Fruit fly (Drosophila melanogaster) whole organism, embryonic: ENCODE measurements around the gene CG3306.

ENCODE experiments used
- CG10543 ChIP-seq: fragments of 200-800 bp; sonication (Bioruptor generic); optimal IDR thresholded peaks from 3 replicates; lab custom pipeline; 2017; ENCODE audit warnings: missing biosample characterization, mild to moderate bottlenecking, missing genetic modification characterization, moderate library complexity
- CG10565 ChIP-seq: fragments of 200-800 bp; sonication (Bioruptor generic); optimal IDR thresholded peaks from 3 replicates; lab custom pipeline; 2016; ENCODE audit warnings: missing biosample characterization, mild to moderate bottlenecking, missing genetic modification characterization
- CG12219 ChIP-seq: fragments of 200-800 bp; sonication (Bioruptor generic); optimal IDR thresholded peaks from 3 replicates; lab custom pipeline; 2018; ENCODE audit warnings: missing biosample characterization, mild to moderate bottlenecking, missing genetic modification characterization
- CG1233 ChIP-seq: fragments of 200-800 bp; sonication (Bioruptor generic); optimal IDR thresholded peaks from 4 replicates; lab custom pipeline; 2018; ENCODE audit warnings: missing biosample characterization, mild to moderate bottlenecking, missing genetic modification characterization
- CG12769 ChIP-seq: fragments of 200-800 bp; sonication (Bioruptor generic); optimal IDR thresholded peaks from 2 replicates; lab custom pipeline; 2019; ENCODE audit warnings: missing biosample characterization, mild to moderate bottlenecking, missing genetic modification characterization, moderate library complexity
- CG13287 ChIP-seq: fragments of 200-800 bp; sonication (Bioruptor generic); IDR thresholded peaks from 2 replicates; pipeline ENCODE4 v1.3.6; 2022; ENCODE audit warnings: missing biosample characterization, missing genetic modification characterization; ENCODE audit not compliant: partially characterized antibody
- CG13775 ChIP-seq: fragments of 200-800 bp; sonication (Bioruptor generic); optimal IDR thresholded peaks from 3 replicates; lab custom pipeline; 2017; ENCODE audit warnings: missing biosample characterization, mild to moderate bottlenecking, missing genetic modification characterization
- CG13894 ChIP-seq: fragments of 200-800 bp; sonication (Bioruptor generic); optimal IDR thresholded peaks from 3 replicates; lab custom pipeline; 2018; ENCODE audit warnings: missing biosample characterization, mild to moderate bottlenecking, missing genetic modification characterization, moderate library complexity
- CG15696 ChIP-seq: fragments of 200-800 bp; sonication (Bioruptor generic); optimal IDR thresholded peaks from 2 replicates; lab custom pipeline; 2019; ENCODE audit warnings: missing biosample characterization, mild to moderate bottlenecking, missing genetic modification characterization, moderate library complexity
- CG1602 ChIP-seq: fragments of 200-800 bp; sonication (Bioruptor generic); optimal IDR thresholded peaks from 3 replicates; lab custom pipeline; 2016; ENCODE audit warnings: missing biosample characterization, missing genetic modification characterization
- CG17328 ChIP-seq: fragments of 200-800 bp; sonication (Bioruptor generic); IDR thresholded peaks from 2 replicates; pipeline ENCODE4 v1.3.6; 2022; ENCODE audit warnings: missing biosample characterization, missing genetic modification characterization
- CG17612 ChIP-seq: fragments of 200-800 bp; sonication (Bioruptor generic); IDR thresholded peaks from 2 replicates; pipeline ENCODE4 v1.3.6; 2022; ENCODE audit warnings: missing biosample characterization, missing genetic modification characterization
- CG2678 ChIP-seq: fragments of 200-800 bp; sonication (Bioruptor generic); optimal IDR thresholded peaks from 3 replicates; lab custom pipeline; 2019; ENCODE audit warnings: missing biosample characterization, mild to moderate bottlenecking, missing genetic modification characterization, moderate library complexity
- CG2889 ChIP-seq: fragments of 200-800 bp; sonication (Bioruptor generic); IDR thresholded peaks from 3 replicates; pipeline ENCODE4 v1.3.6; 2022; ENCODE audit warnings: missing biosample characterization, missing genetic modification characterization
- CG42726 ChIP-seq: fragments of 200-800 bp; sonication (Bioruptor generic); IDR thresholded peaks from 2 replicates; pipeline ENCODE4 v1.3.6; 2022; ENCODE audit warnings: missing biosample characterization, missing genetic modification characterization; ENCODE audit not compliant: partially characterized antibody
- CG4730 ChIP-seq: fragments of 200-800 bp; sonication (Bioruptor generic); IDR thresholded peaks from 2 replicates; pipeline ENCODE4 v1.3.6; 2022; ENCODE audit warnings: missing biosample characterization, missing genetic modification characterization
- CG6813 ChIP-seq: fragments of 200-800 bp; sonication (Bioruptor generic); optimal IDR thresholded peaks from 2 replicates; lab custom pipeline; 2017; ENCODE audit warnings: missing biosample characterization, missing genetic modification characterization, mild to moderate bottlenecking, moderate library complexity, missing genetic modification reagents
- CG7372 ChIP-seq: fragments of 200-800 bp; sonication (Bioruptor generic); IDR thresholded peaks from 2 replicates; pipeline ENCODE4 v1.3.6; 2022; ENCODE audit warnings: missing biosample characterization, missing genetic modification characterization
- CG8089 ChIP-seq: fragments of 200-800 bp; sonication (Bioruptor generic); optimal IDR thresholded peaks from 3 replicates; lab custom pipeline; 2016; ENCODE audit warnings: missing biosample characterization, missing genetic modification characterization
- CG9215 ChIP-seq: fragments of 200-800 bp; sonication (Bioruptor generic); IDR thresholded peaks from 2 replicates; pipeline ENCODE4 v1.3.6; 2022; ENCODE audit warnings: missing biosample characterization, missing genetic modification characterization
- CG9932 ChIP-seq: fragments of 200-800 bp; sonication (Bioruptor generic); IDR thresholded peaks from 2 replicates; pipeline ENCODE4 v1.3.6; 2022; ENCODE audit warnings: missing biosample characterization, missing genetic modification characterization
- Drgx ChIP-seq: fragments of 200-800 bp; sonication (Bioruptor generic); IDR thresholded peaks from 2 replicates; pipeline ENCODE4 v1.3.6; 2022; ENCODE audit warnings: missing biosample characterization, missing genetic modification characterization
- Hr3 ChIP-seq: fragments of 200-800 bp; sonication (Bioruptor generic); optimal IDR thresholded peaks from 3 replicates; lab custom pipeline; 2016; ENCODE audit warnings: missing biosample characterization, missing genetic modification characterization
- Hr78 ChIP-seq, 2 experiments: fragments of 200-800 bp in 1 of 2; fragments of >200 bp in 1 of 2; sonication (Bioruptor generic) in 1 of 2; optimal IDR thresholded peaks; 2 replicates each; lab custom pipeline; 2017 to 2019; ENCODE audit warnings: missing biosample characterization in 2 of 2, missing genetic modification characterization in 2 of 2, mild to moderate bottlenecking in 1 of 2, moderate library complexity in 1 of 2
- Kr ChIP-seq: fragments of 200-800 bp; sonication (Bioruptor generic); optimal IDR thresholded peaks from 2 replicates; lab custom pipeline; 2017; ENCODE audit warnings: missing biosample characterization, mild to moderate bottlenecking, missing genetic modification characterization
- Med ChIP-seq: fragments of 200-800 bp; sonication (Bioruptor generic); peaks from one replicate; lab custom pipeline; 2016; ENCODE audit warnings: missing biosample characterization, missing genetic modification characterization, mild to moderate bottlenecking, inconsistent platforms, moderate library complexity
- NFAT ChIP-seq: fragments of 200-800 bp; sonication (Bioruptor generic); IDR thresholded peaks from 2 replicates; pipeline ENCODE4 v1.3.6; 2022; ENCODE audit warnings: missing biosample characterization, missing genetic modification characterization
- Oaz ChIP-seq: fragments of 200-800 bp; sonication (Bioruptor generic); IDR thresholded peaks from 2 replicates; pipeline ENCODE4 v1.3.6; 2022; ENCODE audit warnings: missing biosample characterization, missing genetic modification characterization
- Rfx ChIP-seq: fragments of 200-800 bp; sonication (Bioruptor generic); IDR thresholded peaks from 2 replicates; pipeline ENCODE4 v1.3.6; 2022; ENCODE audit warnings: missing biosample characterization, missing genetic modification characterization
- abd-A ChIP-seq: fragments of 200-800 bp; sonication (Bioruptor generic); optimal IDR thresholded peaks from 3 replicates; lab custom pipeline; 2019; ENCODE audit warnings: missing biosample characterization, mild to moderate bottlenecking, missing genetic modification characterization, moderate library complexity
- ara ChIP-seq: fragments of 200-800 bp; sonication (Bioruptor generic); IDR thresholded peaks from 2 replicates; pipeline ENCODE4 v1.3.6; 2022; ENCODE audit warnings: missing biosample characterization, missing genetic modification characterization
- bsh ChIP-seq, 2 experiments: fragments of 200-800 bp; sonication (Bioruptor generic); optimal IDR thresholded peaks; 2 replicates each; lab custom pipeline; 2017 to 2018; ENCODE audit warnings: mild to moderate bottlenecking in 2 of 2, missing biosample characterization in 2 of 2, missing genetic modification characterization in 2 of 2, moderate library complexity in 1 of 2
- chif ChIP-seq, 2 experiments: fragments of 200-800 bp; sonication (Bioruptor generic); optimal IDR thresholded peaks; 3 replicates each; lab custom pipeline; 2016; ENCODE audit warnings: missing biosample characterization in 2 of 2, missing genetic modification characterization in 2 of 2
- cwo ChIP-seq: fragments of 200-800 bp; sonication (Bioruptor generic); optimal IDR thresholded peaks from 3 replicates; lab custom pipeline; 2017; ENCODE audit warnings: missing biosample characterization, missing genetic modification characterization, mild to moderate bottlenecking, moderate library complexity, missing genetic modification reagents
- eyg ChIP-seq: fragments of 200-800 bp; sonication (Bioruptor generic); optimal IDR thresholded peaks from 3 replicates; lab custom pipeline; 2016; ENCODE audit warnings: missing biosample characterization, missing genetic modification characterization
- hbn ChIP-seq: fragments of 200-800 bp; sonication (Bioruptor generic); IDR thresholded peaks from 2 replicates; pipeline ENCODE4 v1.3.6; 2022; ENCODE audit warnings: missing biosample characterization, missing genetic modification characterization; ENCODE audit not compliant: partially characterized antibody
- ind ChIP-seq: fragments of 200-800 bp; sonication (Bioruptor generic); optimal IDR thresholded peaks from 3 replicates; lab custom pipeline; 2016; ENCODE audit warnings: missing biosample characterization, missing genetic modification characterization
- nau ChIP-seq: fragments of 200-800 bp; sonication (Bioruptor generic); optimal IDR thresholded peaks from 3 replicates; lab custom pipeline; 2017; ENCODE audit warnings: missing biosample characterization, mild to moderate bottlenecking, missing genetic modification characterization, missing genetic modification reagents
- pnt ChIP-seq: fragments of 200-800 bp; sonication (Bioruptor generic); optimal IDR thresholded peaks from 3 replicates; lab custom pipeline; 2016; ENCODE audit warnings: missing biosample characterization, missing genetic modification characterization
- sd ChIP-seq: fragments of 200-800 bp; sonication (Bioruptor generic); optimal IDR thresholded peaks from 3 replicates; lab custom pipeline; 2018; ENCODE audit warnings: missing biosample characterization, mild to moderate bottlenecking, missing genetic modification characterization, moderate library complexity
- sens ChIP-seq: fragments of 200-800 bp; sonication (Bioruptor generic); peaks from one replicate; lab custom pipeline; 2016; ENCODE audit warnings: missing biosample characterization, missing genetic modification characterization
- sob ChIP-seq: fragments of 200-800 bp; sonication (Bioruptor generic); IDR thresholded peaks from 2 replicates; pipeline ENCODE4 v1.3.6; 2022; ENCODE audit warnings: missing biosample characterization, missing genetic modification characterization
- stc ChIP-seq: fragments of 200-800 bp; sonication (Bioruptor generic); IDR thresholded peaks from 2 replicates; pipeline ENCODE4 v1.3.6; 2022; ENCODE audit warnings: missing biosample characterization, missing genetic modification characterization
- trem ChIP-seq: fragments of 200-800 bp; optimal IDR thresholded peaks from 3 replicates; lab custom pipeline; 2019; ENCODE audit warnings: missing biosample characterization, mild to moderate bottlenecking, missing genetic modification characterization, moderate library complexity
- vnd ChIP-seq: fragments of 200-800 bp; sonication (Bioruptor generic); IDR thresholded peaks from 3 replicates; pipeline ENCODE4 v1.3.6; 2022; ENCODE audit warnings: missing biosample characterization, missing genetic modification characterization; ENCODE audit not compliant: partially characterized antibody
- vvl ChIP-seq: fragments of 200-800 bp; sonication (Bioruptor generic); IDR thresholded peaks from 2 replicates; pipeline ENCODE4 v1.3.6; 2022; ENCODE audit warnings: missing biosample characterization, missing genetic modification characterization
- zen ChIP-seq: fragments of 200-800 bp; sonication (Bioruptor generic); optimal IDR thresholded peaks from 3 replicates; lab custom pipeline; 2018; ENCODE audit warnings: missing biosample characterization, mild to moderate bottlenecking, missing genetic modification characterization, moderate library complexity

Gene CG3306

DNA sequence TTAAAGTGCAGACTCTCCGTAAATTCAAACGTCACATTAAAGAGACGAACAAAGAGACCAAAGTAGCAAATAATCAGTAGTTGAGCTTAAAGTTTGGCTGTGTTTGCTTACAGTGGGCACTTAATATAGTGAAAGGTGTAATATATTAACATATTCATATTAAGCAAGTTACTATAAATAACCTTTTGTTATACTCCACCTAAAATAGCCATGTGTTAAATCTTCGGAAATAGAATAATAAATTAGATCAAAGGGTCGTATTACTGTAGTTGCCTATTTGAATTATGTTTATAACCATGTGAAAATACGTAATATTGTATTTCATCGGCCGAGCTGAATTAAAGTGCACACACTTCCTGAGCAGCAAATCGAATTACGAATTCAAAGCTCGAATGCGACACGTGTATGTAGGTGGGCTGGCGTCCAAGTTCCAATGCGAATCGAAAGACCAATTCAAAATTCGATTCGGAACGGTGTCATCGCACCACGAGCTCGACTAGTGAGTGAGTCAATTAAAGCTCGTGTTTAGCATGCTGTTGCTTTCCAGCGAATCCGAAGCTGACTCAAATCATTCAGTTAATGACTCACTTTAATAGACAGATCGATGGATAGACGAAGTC lies 49.0 kb upstream of the CG3306 start (continued):
- TF ChIP-seq CG2889 (GFP tag; lab: Robert Waterston, UW) (no peak), CG8089 (GFP tag; lab: Kevin White, UChicago) (no peak), eyg (GFP tag; lab: Kevin White, UChicago) (no peak), ara (GFP tag; lab: Robert Waterston, UW) (no peak), CG4730 (GFP tag; lab: Robert Waterston, UW) (no peak), nau (GFP tag; lab: Kevin White, UChicago) (no peak), sob (peak; percentile 46), CG9215 (no peak), CG12219 (peak; percentile 7), CG10565 (GFP tag; lab: Kevin White, UChicago) (no peak), Hr3 (GFP tag; lab: Kevin White, UChicago) (no peak), CG13775 (GFP tag; lab: Kevin White, UChicago) (no peak), CG13287 (GFP tag; lab: Robert Waterston, UW) (no peak), Kr (GFP tag; lab: Kevin White, UChicago) (no peak), bsh (GFP tag; optimal IDR thresholded peaks at IDR 0.05; lab: Kevin White, UChicago) (peak in 1 of 2 experiments; percentile 22), CG17612 (GFP tag; lab: Robert Waterston, UW) (no peak), CG15696 (tag; lab: Kevin White, UChicago) (no peak), stc (GFP tag; lab: Robert Waterston, UW) (no peak), CG9932 (GFP tag; lab: Robert Waterston, UW) (no peak), CG1602 (no peak), CG17328 (no peak), Oaz (no peak), hbn (GFP tag; lab: Robert Waterston, UW) (no peak), CG42726 (GFP tag; lab: Robert Waterston, UW) (no peak), vvl (peak; percentile 29; the same call in 1 of the 2 replicates), CG1233 (GFP tag; lab: Kevin White, UChicago) (no peak), zen (tag; lab: Kevin White, UChicago) (no peak), vnd (GFP tag; lab: Robert Waterston, UW) (no peak), CG2678 (tag; lab: Kevin White, UChicago) (peak; percentile 49), chif (GFP tag; optimal IDR thresholded peaks at IDR 0.05; lab: Kevin White, UChicago) (no peak), pnt (no peak)

DNA sequence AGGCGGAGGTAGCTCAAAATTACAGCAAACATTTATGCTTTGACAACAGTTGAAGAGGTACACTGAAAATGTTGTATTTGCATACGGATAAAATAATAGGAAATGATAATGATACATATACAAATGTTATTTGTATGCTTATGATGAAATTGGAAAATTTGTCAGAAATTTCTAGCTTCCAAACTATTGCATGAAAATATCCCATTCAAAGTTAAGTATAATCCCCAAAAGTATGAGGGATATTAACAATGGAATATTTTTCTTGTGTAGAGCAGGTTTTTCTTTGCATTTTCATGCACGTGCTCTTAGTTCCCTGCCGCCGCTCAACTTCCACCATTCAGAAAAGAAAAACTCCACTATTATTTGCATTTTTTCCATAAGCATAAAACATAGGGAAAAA lies 46.3 kb upstream of the CG3306 start:
- TF ChIP-seq Drgx (GFP tag; lab: Robert Waterston, UW) (peak; percentile 36; the same call in 1 of the 2 replicates), sens (GFP tag; lab: Kevin White, UChicago) (peak; percentile 51), ind (GFP tag; lab: Kevin White, UChicago) (no peak)
- TF ChIP-seq, all 482 proteins: peak for 2

DNA sequence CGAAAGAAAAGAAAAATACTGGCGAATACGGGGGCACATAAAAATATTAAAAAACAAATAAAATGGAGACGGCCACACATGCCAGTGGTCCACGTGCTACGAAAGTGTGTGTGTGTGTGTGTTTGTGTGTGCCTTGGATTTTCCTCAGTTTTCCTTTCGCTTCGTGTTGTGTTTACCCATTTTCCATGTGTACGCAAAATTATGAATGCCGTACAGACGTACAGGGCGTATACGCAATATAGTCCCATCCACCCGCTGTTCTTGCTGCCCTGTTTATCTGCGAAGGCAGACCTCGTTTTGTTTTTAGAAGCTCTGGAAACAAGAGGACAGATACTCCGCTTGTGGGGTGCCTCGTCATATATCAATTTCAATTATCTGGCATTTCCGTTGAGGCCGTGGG lies 44.7 kb upstream of the CG3306 start:
- TF ChIP-seq sd (tag; lab: Kevin White, UChicago) (peak; percentile 61), CG7372 (peak; percentile 30; the same call in 1 of the 2 replicates), trem (tag; lab: Kevin White, UChicago) (no peak), CG10543 (peak; percentile 50), CG12769 (peak; percentile 84), NFAT (GFP tag; lab: Robert Waterston, UW) (0 out of 2 replicates have a peak, but pooled peaks have one; percentile 16), CG13894 (tag; lab: Kevin White, UChicago) (peak; percentile 20), cwo (peak; percentile 58), Rfx (0 out of 2 replicates have a peak, but pooled peaks have one; percentile 26), CG6813 (no peak), Hr78 (GFP tag; optimal IDR thresholded peaks at IDR 0.05; lab: Kevin White, UChicago) (no peak), abd-A (peak; percentile 20), sens (GFP tag; lab: Kevin White, UChicago) (no peak), Med (GFP tag; lab: Kevin White, UChicago) (peak; percentile 76)
- TF ChIP-seq, all 482 proteins: peak for 10
